Worm (Caenorhabditis elegans) whole organism, mixed stage, embryonic: ENCODE results near the gene K10D2.5.

Experiments used
- ces-1 ChIP-seq: fragments of 150-350 bp; optimal IDR thresholded peaks from 2 replicates; lab custom pipeline; 2014; ENCODE audit warnings: missing biosample characterization, missing genetic modification reagents, missing genetic modification characterization
- lin-32 ChIP-seq: fragments of 200-800 bp; sonication (Bioruptor generic); optimal IDR thresholded peaks from 2 replicates; lab custom pipeline; 2018; ENCODE audit warnings: mild to moderate bottlenecking, missing genetic modification characterization, missing compliant biosample characterization
- lsy-2 ChIP-seq: fragments of 150-350 bp; optimal IDR thresholded peaks from 2 replicates; lab custom pipeline; 2014; ENCODE audit warnings: missing biosample characterization, missing genetic modification characterization
- mep-1 ChIP-seq: fragments of 150-350 bp; optimal IDR thresholded peaks from 2 replicates; lab custom pipeline; 2017; ENCODE audit warnings: missing biosample characterization, missing genetic modification reagents, missing genetic modification characterization, inconsistent platforms
- nhr-28 ChIP-seq: fragments of 150-350 bp; optimal IDR thresholded peaks from 2 replicates; lab custom pipeline; 2014; ENCODE audit warnings: missing biosample characterization, missing genetic modification characterization
- nhr-76 ChIP-seq: sonication (generic microtip); optimal IDR thresholded peaks from 2 replicates; lab custom pipeline; 2017; ENCODE audit warnings: missing biosample characterization, missing genetic modification characterization
- pha-4 ChIP-seq: fragments of 150-350 bp; optimal IDR thresholded peaks from 2 replicates; lab custom pipeline; 2018; ENCODE audit warnings: missing biosample characterization, missing genetic modification reagents, missing genetic modification characterization
- snpc-4 ChIP-seq: fragments of 150-350 bp; optimal IDR thresholded peaks from 2 replicates; lab custom pipeline; 2014; ENCODE audit warnings: missing biosample characterization, missing genetic modification characterization
- unc-39 ChIP-seq: fragments of 150-350 bp; optimal IDR thresholded peaks from 2 replicates; lab custom pipeline; 2014; ENCODE audit warnings: missing biosample characterization, missing genetic modification characterization
- unc-62 ChIP-seq: fragments of 150-350 bp; optimal IDR thresholded peaks from 2 replicates; lab custom pipeline; 2014; ENCODE audit warnings: missing biosample characterization, missing genetic modification reagents, missing genetic modification characterization

DNA sequence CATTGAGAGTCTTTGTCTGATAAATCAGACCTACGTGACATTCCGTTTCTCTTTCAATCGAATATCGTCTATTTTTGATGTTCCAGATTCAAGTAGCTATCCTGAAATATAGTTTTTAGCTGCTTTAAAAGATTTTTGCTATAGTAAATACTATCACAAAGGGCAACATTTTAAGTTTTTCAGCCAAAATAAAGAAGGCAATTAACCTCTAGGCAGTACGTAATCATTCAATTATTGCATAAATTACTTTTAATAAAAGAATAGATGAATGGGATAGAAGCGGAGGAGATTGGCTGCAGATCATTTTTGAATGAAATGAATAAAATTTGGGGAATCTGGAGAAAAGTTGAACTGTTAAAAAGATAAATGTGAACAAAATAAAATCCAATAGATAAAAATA is 2.8 kb upstream of the K10D2.5 start, which contains the start of gene ulp-1:
- TF ChIP-seq mep-1 (tag; lab: Kevin White, UChicago) (no peak), nhr-28 (no peak), lin-32 (GFP tag; lab: Kevin White, UChicago) (no peak), lsy-2 (tag; lab: Kevin White, UChicago) (no peak), pha-4 (tag; lab: Kevin White, UChicago) (no peak), nhr-76 (tag; lab: Kevin White, UChicago) (no peak), unc-62 (no peak), unc-39 (tag; lab: Kevin White, UChicago) (no peak), snpc-4 (tag; lab: Kevin White, UChicago) (no peak), ces-1 (no peak)
